Fruit fly (Drosophila melanogaster) whole organism, prepupa: ENCODE measurements around the gene CG11905.

Experiments
- CG15336 ChIP-seq: fragments of 200-800 bp; sonication (Bioruptor generic); IDR thresholded peaks from 2 replicates; pipeline ENCODE4 v1.3.6; 2022; ENCODE audit warnings: missing biosample characterization, missing genetic modification characterization
- Gug ChIP-seq: fragments of 200-800 bp; sonication (Bioruptor generic); IDR thresholded peaks from 2 replicates; pipeline ENCODE4 v1.3.6; 2022; ENCODE audit warnings: missing biosample characterization, missing genetic modification characterization
- Lpt ChIP-seq: fragments of 200-800 bp; sonication (Bioruptor generic); optimal IDR thresholded peaks from 3 replicates; lab custom pipeline; 2016; ENCODE audit warnings: missing biosample characterization, missing genetic modification characterization
- OdsH ChIP-seq: fragments of 200-800 bp; sonication (Bioruptor generic); optimal IDR thresholded peaks from 3 replicates; lab custom pipeline; 2016; ENCODE audit warnings: missing biosample characterization, missing genetic modification characterization

DNA sequence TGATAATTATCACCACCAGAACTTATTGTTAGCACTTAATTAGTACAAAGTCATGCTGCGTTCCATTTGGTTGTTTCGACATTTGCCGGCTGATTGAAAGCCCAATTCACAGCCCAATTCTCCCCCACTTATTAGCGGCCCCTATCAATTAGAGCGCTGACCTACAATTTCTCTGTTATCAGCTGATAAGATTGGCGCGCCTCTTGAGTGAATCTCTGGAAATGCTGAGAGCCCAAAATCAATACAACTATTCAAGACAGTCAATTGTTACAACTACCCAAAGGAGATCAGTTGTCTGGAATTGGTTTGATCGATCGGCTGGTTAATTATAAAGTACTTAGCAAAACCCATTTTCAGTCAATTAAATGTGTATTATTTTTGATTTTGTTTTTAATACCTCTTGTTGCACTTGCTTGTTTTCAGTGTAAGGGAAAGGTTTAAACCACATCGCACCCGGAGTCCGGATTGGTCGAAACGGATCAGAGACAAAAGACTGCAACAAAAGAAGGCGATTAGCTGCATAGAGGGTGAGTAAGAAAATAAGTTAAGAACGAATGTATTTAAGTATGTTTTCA lies 49.6 kb upstream of the CG11905 start:
- no peak for TF ChIP-seq OdsH (GFP tag; lab: Kevin White, UChicago)
- TF ChIP-seq Lpt: no peak
- no peak for TF ChIP-seq Gug (GFP tag; lab: Robert Waterston, UW)
- TF ChIP-seq CG15336 (GFP tag; lab: Robert Waterston, UW): no peak
